Worm (Caenorhabditis elegans): Measurements from ENCODE around the gene ric-3.
A peak's percentile ranks its signal among the peaks of the same experiment; 100 is the strongest.

ric-3 gene

ce11 chrIV:7836030-7836429 lies 18.0 kb downstream of the ric-3 start:
- TF ChIP-seq mxl-3 (GFP tag; optimal IDR thresholded peaks at IDR 0.05) = peak; percentile 33
- TF ChIP-seq lin-15B (tag; optimal IDR thresholded peaks at IDR 0.05) = no peak
- TF ChIP-seq ZK546.5 (tag; optimal IDR thresholded peaks at IDR 0.05) = no peak
- TF ChIP-seq nhr-28 (tag; optimal IDR thresholded peaks at IDR 0.05) = peak; percentile 83
- TF ChIP-seq ceh-62 (tag; optimal IDR thresholded peaks at IDR 0.05) = no peak
- TF ChIP-seq ztf-7 (tag; optimal IDR thresholded peaks at IDR 0.05) = no peak
- peak in 1 of 2 experiments; percentile 0 for TF ChIP-seq mdl-1 (tag; optimal IDR thresholded peaks at IDR 0.05)
- TF ChIP-seq lsy-2 (tag; optimal IDR thresholded peaks at IDR 0.05) = peak in 1 of 2 experiments; percentile 18
- peak; percentile 47 for TF ChIP-seq nhr-25 (tag; optimal IDR thresholded peaks at IDR 0.05; ENCODE audit: borderline replicate concordance, insufficient read depth)

ce11 chrIV:7836491-7836890 lies 18.4 kb downstream of the ric-3 start:
- TF ChIP-seq pqm-1 (tag; optimal IDR thresholded peaks at IDR 0.05) (no peak), F26F4.8 (GFP tag; conservative IDR thresholded peaks at IDR 0.05) (no peak)

ce11 chrIV:7838426-7838825 lies 20.4 kb downstream of the ric-3 start, which contains the start of gene C06A6.7:
TSS of gene C06A6.7 (minus strand) at chrIV:7838526.
- no peak for TF ChIP-seq skn-1 (tag; optimal IDR thresholded peaks at IDR 0.05)
- no peak for TF ChIP-seq cey-2 (tag; optimal IDR thresholded peaks at IDR 0.05; ENCODE audit: borderline replicate concordance, insufficient read depth)
- no peak for TF ChIP-seq zag-1 (tag; optimal IDR thresholded peaks at IDR 0.05)
- TF ChIP-seq daf-8 (GFP tag; IDR thresholded peaks at IDR 0.05) = no peak
- TF ChIP-seq ztf-7 (tag; optimal IDR thresholded peaks at IDR 0.05) = no peak
- no peak for TF ChIP-seq jun-1 (tag; optimal IDR thresholded peaks at IDR 0.05)
- TF ChIP-seq zfp-3 (GFP tag; conservative IDR thresholded peaks at IDR 0.05) = no peak
- TF ChIP-seq dmd-8 (GFP tag; IDR thresholded peaks at IDR 0.05) = no peak
- TF ChIP-seq arid-1 (GFP tag; conservative IDR thresholded peaks at IDR 0.05) = no peak
- TF ChIP-seq nhr-48 (tag; optimal IDR thresholded peaks at IDR 0.05) = no peak
- TF ChIP-seq tag-97 (GFP tag; IDR thresholded peaks at IDR 0.05) = no peak
- TF ChIP-seq T20F7.1 (GFP tag; optimal IDR thresholded peaks at IDR 0.05) = no peak
- TF ChIP-seq saeg-2 (GFP tag; IDR thresholded peaks at IDR 0.05) = no peak
- no peak for TF ChIP-seq nhr-77 (tag; optimal IDR thresholded peaks at IDR 0.05)
- no peak for TF ChIP-seq ces-1 (GFP tag; optimal IDR thresholded peaks at IDR 0.05)

- TF ChIP-seq nhr-25 (tag; optimal IDR thresholded peaks at IDR 0.05; ENCODE audit: borderline replicate concordance, insufficient read depth) (no peak), aha-1 (tag) (peak; percentile 27), lin-13 (GFP tag; optimal IDR thresholded peaks at IDR 0.05) (no peak), daf-19 (GFP tag; conservative IDR thresholded peaks at IDR 0.05) (0 out of 2 replicates have a peak, but pooled peaks have one; percentile 14)
Observed at ce11 chrIV:7839923-7840322, 21.9 kb downstream of the ric-3 start.

- TF ChIP-seq mdl-1 (tag; optimal IDR thresholded peaks at IDR 0.05) (no peak), nhr-28 (tag; optimal IDR thresholded peaks at IDR 0.05) (peak; percentile 76), aha-1 (tag) (peak; percentile 31), hlh-11 (tag; optimal IDR thresholded peaks at IDR 0.05) (peak; percentile 76), daf-16 (GFP tag; optimal IDR thresholded peaks at IDR 0.05) (no peak), daf-16 (tag; optimal IDR thresholded peaks at IDR 0.05) (peak; percentile 94), nhr-48 (tag; optimal IDR thresholded peaks at IDR 0.05) (peak; percentile 25), php-3 (GFP tag; IDR thresholded peaks at IDR 0.05) (peak; percentile 73), saeg-2 (GFP tag; IDR thresholded peaks at IDR 0.05) (no peak), dve-1 (tag; optimal IDR thresholded peaks at IDR 0.05; ENCODE audit: insufficient read depth) (peak; percentile 59), hif-1 (tag; optimal IDR thresholded peaks at IDR 0.05) (peak in 1 of 2 experiments; percentile 1), nhr-237 (tag; optimal IDR thresholded peaks at IDR 0.05) (no peak), tra-1 (GFP tag; IDR thresholded peaks at IDR 0.05) (0 out of 2 replicates have a peak, but pooled peaks have one; percentile 35), nhr-77 (tag; optimal IDR thresholded peaks at IDR 0.05) (peak; percentile 34), dmd-6 (GFP tag; IDR thresholded peaks at IDR 0.05) (peak; percentile 78), pqm-1 (tag; optimal IDR thresholded peaks at IDR 0.05) (peak; percentile 90)
Observed at ce11 chrIV:7841218-7841617, 23.2 kb downstream of the ric-3 start.
